Worm (Caenorhabditis elegans): ENCODE measurements around the gene spp-9.

The spp-9 gene

DNA sequence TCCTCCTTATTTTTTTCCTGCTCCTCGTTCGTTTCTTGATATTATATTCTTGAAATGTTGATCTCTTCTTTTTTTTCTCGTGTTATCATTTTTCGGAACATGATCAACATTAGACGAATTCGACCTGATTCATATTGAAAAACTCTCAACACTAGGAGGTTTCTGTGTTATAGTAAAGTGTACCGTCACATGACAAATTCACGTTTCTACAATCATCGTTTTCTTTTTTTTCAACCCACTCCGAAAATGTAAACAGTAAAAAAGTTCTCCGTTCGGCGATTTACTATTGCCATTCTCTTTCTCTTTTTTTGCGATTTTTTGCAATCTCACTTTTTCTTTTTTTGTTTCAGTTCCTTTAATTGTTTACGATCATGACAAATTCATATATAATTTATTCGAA, 16.2 kb upstream of the spp-9 start:
- TF ChIP-seq hlh-4 (tag; optimal IDR thresholded peaks at IDR 0.05) = no peak
- TF ChIP-seq skn-1 (tag; optimal IDR thresholded peaks at IDR 0.05) = no peak
- TF ChIP-seq nhr-28 (tag; optimal IDR thresholded peaks at IDR 0.05) = no peak
- TF ChIP-seq blmp-1 (tag; optimal IDR thresholded peaks at IDR 0.05) = peak; percentile 9
- TF ChIP-seq sup-37 (GFP tag; optimal IDR thresholded peaks at IDR 0.05) = no peak
- TF ChIP-seq lin-13 (GFP tag; optimal IDR thresholded peaks at IDR 0.05) = no peak
- no peak for TF ChIP-seq lin-39 (tag; optimal IDR thresholded peaks at IDR 0.05)
- TF ChIP-seq elt-3 (tag; optimal IDR thresholded peaks at IDR 0.05) = peak in 1 of 6 experiments; percentile 20
- no peak for TF ChIP-seq zip-4 (GFP tag; optimal IDR thresholded peaks at IDR 0.05)
- peak in 1 of 2 experiments; percentile 22 for TF ChIP-seq lin-35 (GFP tag; optimal IDR thresholded peaks at IDR 0.05)
- no peak for TF ChIP-seq fkh-8 (tag; optimal IDR thresholded peaks at IDR 0.05)
- no peak for TF ChIP-seq nhr-237 (tag; optimal IDR thresholded peaks at IDR 0.05)

DNA sequence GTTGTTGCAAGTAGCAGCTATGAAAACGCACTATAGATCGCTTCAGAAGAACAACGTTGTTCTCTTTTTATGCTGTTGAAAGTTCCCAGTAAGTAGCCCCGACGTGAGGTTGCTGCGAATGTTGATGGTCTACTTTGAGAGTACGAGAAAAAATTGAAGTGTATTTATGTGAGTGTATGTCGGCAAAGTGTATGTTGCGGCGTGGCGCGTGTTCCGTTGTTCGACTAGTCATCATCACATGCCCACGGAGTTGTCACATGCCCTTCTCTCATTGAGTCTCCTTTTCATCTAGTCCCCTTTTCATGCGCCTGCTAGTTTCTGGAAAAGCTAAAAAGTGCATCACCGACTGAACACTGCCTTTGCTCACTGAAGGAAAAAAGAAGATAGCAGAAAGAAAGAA, 15.7 kb upstream of the spp-9 start:
- TF ChIP-seq C34B4.2 (tag; optimal IDR thresholded peaks at IDR 0.05) (no peak), dsc-1 (tag; optimal IDR thresholded peaks at IDR 0.05) (no peak), nhr-77 (tag; optimal IDR thresholded peaks at IDR 0.05) (no peak), nhr-19 (GFP tag; conservative IDR thresholded peaks at IDR 0.05) (peak; percentile 56), sox-4 (tag; optimal IDR thresholded peaks at IDR 0.05) (peak; percentile 5), ceh-90 (tag; optimal IDR thresholded peaks at IDR 0.05) (no peak), C16A3.4 (tag; optimal IDR thresholded peaks at IDR 0.05) (no peak), pax-3 (tag; optimal IDR thresholded peaks at IDR 0.05) (peak; percentile 25), aly-2 (tag; optimal IDR thresholded peaks at IDR 0.05) (no peak), rnt-1 (tag; optimal IDR thresholded peaks at IDR 0.05) (peak; percentile 24), unc-130 (tag; optimal IDR thresholded peaks at IDR 0.05) (peak; percentile 32), elt-3 (tag; optimal IDR thresholded peaks at IDR 0.05) (no peak), zip-4 (GFP tag; optimal IDR thresholded peaks at IDR 0.05) (no peak), mdl-1 (tag; optimal IDR thresholded peaks at IDR 0.05) (peak in 1 of 2 experiments; percentile 88), jun-1 (tag; optimal IDR thresholded peaks at IDR 0.05) (no peak), ama-1 (optimal IDR thresholded peaks at IDR 0.05) (no peak), Y116A8C.19 (tag; optimal IDR thresholded peaks at IDR 0.05; ENCODE audit: borderline replicate concordance) (no peak), swsn-7 (tag; optimal IDR thresholded peaks at IDR 0.05) (peak; percentile 25), blmp-1 (tag; optimal IDR thresholded peaks at IDR 0.05) (no peak), vab-15 (tag; optimal IDR thresholded peaks at IDR 0.05) (no peak), nhr-84 (tag; optimal IDR thresholded peaks at IDR 0.05) (no peak), ces-1 (GFP tag; optimal IDR thresholded peaks at IDR 0.05) (no peak), snu-23 (GFP tag; optimal IDR thresholded peaks at IDR 0.05) (peak; percentile 59), grh-1 (GFP tag; IDR thresholded peaks at IDR 0.05) (no peak), egl-13 (tag; optimal IDR thresholded peaks at IDR 0.05) (peak; percentile 24), hlh-17 (GFP tag; optimal IDR thresholded peaks at IDR 0.05; ENCODE audit: borderline replicate concordance) (no peak), ets-5 (GFP tag; IDR thresholded peaks at IDR 0.05) (no peak), fkh-10 (GFP tag; optimal IDR thresholded peaks at IDR 0.05) (peak; percentile 13), egl-27 (tag; optimal IDR thresholded peaks at IDR 0.05) (no peak), hlh-4 (tag; optimal IDR thresholded peaks at IDR 0.05) (no peak), nhr-11 (tag; optimal IDR thresholded peaks at IDR 0.05) (no peak), sup-37 (GFP tag; optimal IDR thresholded peaks at IDR 0.05) (no peak), ztf-11 (tag; optimal IDR thresholded peaks at IDR 0.05) (no peak), sptf-1 (tag; optimal IDR thresholded peaks at IDR 0.05) (no peak), pqm-1 (tag; optimal IDR thresholded peaks at IDR 0.05) (no peak), xbp-1 (tag; optimal IDR thresholded peaks at IDR 0.05) (no peak), alr-1 (tag; optimal IDR thresholded peaks at IDR 0.05; ENCODE audit: borderline replicate concordance) (no peak), fos-1 (tag; optimal IDR thresholded peaks at IDR 0.05) (no peak), nhr-90 (tag; optimal IDR thresholded peaks at IDR 0.05; ENCODE audit: poor library complexity) (no peak), mab-9 (GFP tag; IDR thresholded peaks at IDR 0.05) (no peak), tbx-2 (tag; optimal IDR thresholded peaks at IDR 0.05) (peak; percentile 48), F16B12.6 (tag; optimal IDR thresholded peaks at IDR 0.05) (no peak), C04F5.9 (tag; optimal IDR thresholded peaks at IDR 0.05) (no peak), hpl-2 (GFP tag; optimal IDR thresholded peaks at IDR 0.05) (no peak), pag-3 (tag; optimal IDR thresholded peaks at IDR 0.05; ENCODE audit: borderline replicate concordance, insufficient read depth) (no peak)
